Fruit fly (Drosophila melanogaster): ENCODE measurements around the gene dpr9.

DNA sequence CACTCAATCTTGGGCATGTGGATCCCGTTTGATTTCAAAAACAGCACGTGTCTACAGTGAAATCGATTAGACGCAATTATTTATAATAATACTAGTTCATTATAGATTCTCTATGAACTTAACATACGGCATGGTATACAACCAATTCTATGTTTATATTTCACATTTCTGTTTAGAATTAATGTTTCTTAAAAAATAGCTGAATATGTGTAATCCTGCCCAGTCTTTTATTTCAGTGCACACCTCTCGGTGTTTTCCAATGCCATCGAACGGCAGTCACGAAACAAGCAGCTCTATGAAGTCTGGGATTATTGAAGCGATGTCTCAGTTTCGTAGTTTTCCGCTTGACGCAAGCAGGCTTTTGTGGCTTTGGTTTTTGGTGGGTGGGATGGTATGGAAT is 40.8 kb upstream of the dpr9 start:
- no peak for TF ChIP-seq CG1620 (GFP tag; optimal IDR thresholded peaks at IDR 0.05)
- no peak for TF ChIP-seq CG33017 (tag; optimal IDR thresholded peaks at IDR 0.05)
- TF ChIP-seq toe (GFP tag; optimal IDR thresholded peaks at IDR 0.05), result no peak
- TF ChIP-seq CG12768 (GFP tag; optimal IDR thresholded peaks at IDR 0.05), result no peak
- no peak for TF ChIP-seq CG5204 (GFP tag; optimal IDR thresholded peaks at IDR 0.05)
- TF ChIP-seq CG7101 (tag; optimal IDR thresholded peaks at IDR 0.05), result no peak

Data from whole organism, adult.